Worm (Caenorhabditis elegans) whole organism, young adult: Measurements from ENCODE around the gene apn-1.

Source experiments
- B0019.2 ChIP-seq: fragments of 200-800 bp; sonication (Bioruptor generic); conservative IDR thresholded peaks from 2 replicates; pipeline ENCODE4 v1.3.6; 2022; ENCODE audit warnings: missing genetic modification reagents, missing genetic modification characterization, missing compliant biosample characterization
- C17E4.6 ChIP-seq: fragments of 200-800 bp; sonication (Bioruptor generic); IDR thresholded peaks from 2 replicates; pipeline ENCODE4 v1.3.6; 2022; ENCODE audit warnings: missing genetic modification reagents, missing genetic modification characterization, missing compliant biosample characterization
- F22D6.2 ChIP-seq: sonication (generic microtip); optimal IDR thresholded peaks from 2 replicates; lab custom pipeline; 2016; ENCODE audit warnings: mild to moderate bottlenecking, missing genetic modification characterization, missing compliant biosample characterization
- F37B4.10 ChIP-seq: fragments of 200-800 bp; sonication (Bioruptor generic); IDR thresholded peaks from 2 replicates; pipeline ENCODE4 v1.3.6; 2022; ENCODE audit warnings: missing genetic modification characterization, missing compliant biosample characterization
- F39B2.1 ChIP-seq: fragments of 200-800 bp; sonication (Bioruptor generic); IDR thresholded peaks from 2 replicates; pipeline ENCODE4 v1.3.6; 2022; ENCODE audit warnings: missing genetic modification reagents, missing genetic modification characterization, missing compliant biosample characterization
- F49E8.2 ChIP-seq: sonication (generic microtip); optimal IDR thresholded peaks from 3 replicates; lab custom pipeline; 2017; ENCODE audit warnings: missing genetic modification characterization, mild to moderate bottlenecking, missing compliant biosample characterization, antibody characterized with exemption, moderate library complexity; ENCODE audit not compliant: insufficient read depth
- F57A8.1 ChIP-seq: fragments of 200-800 bp; sonication (Bioruptor generic); optimal IDR thresholded peaks from 2 replicates; lab custom pipeline; 2018; ENCODE audit warnings: mild to moderate bottlenecking, missing genetic modification characterization, moderate library complexity, missing compliant biosample characterization
- K11D2.4 ChIP-seq: fragments of 200-800 bp; sonication (Bioruptor generic); IDR thresholded peaks from 2 replicates; pipeline ENCODE4 v1.3.6; 2022; ENCODE audit warnings: missing genetic modification reagents, missing genetic modification characterization, missing compliant biosample characterization
- K12H6.12 ChIP-seq: fragments of 200-800 bp; sonication (Bioruptor generic); optimal IDR thresholded peaks from 2 replicates; lab custom pipeline; 2018; ENCODE audit warnings: mild to moderate bottlenecking, missing genetic modification characterization, missing compliant biosample characterization
- T26A5.8 ChIP-seq: sonication (generic microtip); optimal IDR thresholded peaks from 2 replicates; lab custom pipeline; 2016; ENCODE audit warnings: missing genetic modification characterization, missing compliant biosample characterization
- Y56A3A.18 ChIP-seq: fragments of 200-800 bp; sonication (Bioruptor generic); IDR thresholded peaks from 2 replicates; pipeline ENCODE4 v1.3.6; 2022; ENCODE audit warnings: missing genetic modification reagents, missing genetic modification characterization, missing compliant biosample characterization
- Y67H2A.10 ChIP-seq: fragments of 200-800 bp; sonication (Bioruptor generic); conservative IDR thresholded peaks from 2 replicates; pipeline ENCODE4 v1.3.6; 2022; ENCODE audit warnings: missing genetic modification reagents, missing genetic modification characterization, missing compliant biosample characterization
- Y95B8A.8 ChIP-seq: fragments of 200-800 bp; sonication (Bioruptor generic); IDR thresholded peaks from 2 replicates; pipeline ENCODE4 v1.3.6; 2022; ENCODE audit warnings: missing genetic modification reagents, missing genetic modification characterization, missing compliant biosample characterization
- ZK185.1 ChIP-seq: sonication (generic microtip); optimal IDR thresholded peaks from 2 replicates; lab custom pipeline; 2016; ENCODE audit warnings: mild to moderate bottlenecking, missing genetic modification characterization, missing compliant biosample characterization; ENCODE audit not compliant: poor library complexity, severe bottlenecking
- akir-1 ChIP-seq: fragments of 200-800 bp; sonication (Bioruptor generic); optimal IDR thresholded peaks from 2 replicates; lab custom pipeline; 2018; ENCODE audit warnings: mild to moderate bottlenecking, missing genetic modification characterization, moderate library complexity, missing compliant biosample characterization
- ama-1 ChIP-seq, 3 experiments: fragments of 150-350 bp in 1 of 3; sonication (generic microtip) in 2 of 3; optimal IDR thresholded peaks; 2 replicates each; lab custom pipeline; 2014 to 2018; ENCODE audit warnings: missing biosample characterization in 2 of 3, missing genetic modification characterization in 2 of 3, missing genetic modification reagents in 2 of 3
- athp-1 ChIP-seq: sonication (generic microtip); optimal IDR thresholded peaks from 2 replicates; lab custom pipeline; 2017; ENCODE audit warnings: mild to moderate bottlenecking, missing genetic modification characterization, missing compliant biosample characterization
- cebp-2 ChIP-seq: fragments of 200-800 bp; sonication (Bioruptor generic); IDR thresholded peaks from 2 replicates; pipeline ENCODE4 v1.3.6; 2022; ENCODE audit warnings: missing genetic modification characterization, missing compliant biosample characterization
- ceh-58 ChIP-seq: fragments of 200-800 bp; sonication (Bioruptor generic); IDR thresholded peaks from 2 replicates; pipeline ENCODE4 v1.3.6; 2022; ENCODE audit warnings: missing genetic modification characterization, missing compliant biosample characterization
- chd-7 ChIP-seq: sonication (generic microtip); optimal IDR thresholded peaks from 2 replicates; lab custom pipeline; 2016; ENCODE audit warnings: mild to moderate bottlenecking, missing genetic modification characterization, moderate library complexity, missing compliant biosample characterization
- dpl-1 ChIP-seq: fragments of 150-350 bp; optimal IDR thresholded peaks from 2 replicates; lab custom pipeline; 2014; ENCODE audit warnings: missing biosample characterization, missing genetic modification reagents, missing genetic modification characterization
- efl-1 ChIP-seq: fragments of 150-350 bp; optimal IDR thresholded peaks from 2 replicates; lab custom pipeline; 2014; ENCODE audit warnings: missing biosample characterization, missing genetic modification reagents, missing genetic modification characterization
- egl-18 ChIP-seq: fragments of 200-800 bp; sonication (Bioruptor generic); IDR thresholded peaks from 2 replicates; pipeline ENCODE4 v1.3.6; 2022; ENCODE audit warnings: missing genetic modification reagents, missing genetic modification characterization, missing compliant biosample characterization
- egl-44 ChIP-seq: fragments of 200-800 bp; sonication (Bioruptor generic); IDR thresholded peaks from 2 replicates; pipeline ENCODE4 v1.3.6; 2022; ENCODE audit warnings: missing genetic modification reagents, missing genetic modification characterization, missing compliant biosample characterization
- ets-4 ChIP-seq: fragments of 200-800 bp; sonication (Bioruptor generic); optimal IDR thresholded peaks from 2 replicates; lab custom pipeline; 2018; ENCODE audit warnings: mild to moderate bottlenecking, missing genetic modification characterization, missing compliant biosample characterization
- gei-17 ChIP-seq: fragments of 200-800 bp; sonication (Bioruptor generic); optimal IDR thresholded peaks from 2 replicates; lab custom pipeline; 2018; ENCODE audit warnings: mild to moderate bottlenecking, missing genetic modification characterization, missing compliant biosample characterization
- hmg-1.2 ChIP-seq: fragments of 200-800 bp; sonication (Bioruptor generic); IDR thresholded peaks from 2 replicates; pipeline ENCODE4 v1.3.6; 2022; ENCODE audit warnings: missing genetic modification reagents, missing genetic modification characterization, missing compliant biosample characterization
- hsf-1 ChIP-seq: fragments of 200-800 bp; sonication (Bioruptor generic); IDR thresholded peaks from 2 replicates; pipeline ENCODE4 v1.3.6; 2022; ENCODE audit warnings: missing genetic modification reagents, missing genetic modification characterization, missing compliant biosample characterization
- lin-40 ChIP-seq: sonication (generic microtip); optimal IDR thresholded peaks from 2 replicates; lab custom pipeline; 2016; ENCODE audit warnings: missing genetic modification characterization, mild to moderate bottlenecking, missing compliant biosample characterization, missing genotype, missing genetic modification reagents
- lin-54 ChIP-seq: fragments of 200-800 bp; sonication (Bioruptor generic); optimal IDR thresholded peaks from 2 replicates; lab custom pipeline; 2018; ENCODE audit warnings: mild to moderate bottlenecking, missing genetic modification characterization, missing compliant biosample characterization
- lsl-1 ChIP-seq: fragments of 200-800 bp; sonication (Bioruptor generic); optimal IDR thresholded peaks from 2 replicates; lab custom pipeline; 2018; ENCODE audit warnings: mild to moderate bottlenecking, missing genetic modification characterization, moderate library complexity, missing compliant biosample characterization
- lsy-27 ChIP-seq: sonication (generic microtip); optimal IDR thresholded peaks from 2 replicates; lab custom pipeline; 2017; ENCODE audit warnings: missing genetic modification characterization, mild to moderate bottlenecking, missing compliant biosample characterization, antibody characterized with exemption, missing genotype, borderline replicate concordance; ENCODE audit not compliant: insufficient read depth
- madf-6 ChIP-seq: fragments of 200-800 bp; sonication (Bioruptor generic); IDR thresholded peaks from 2 replicates; pipeline ENCODE4 v1.3.6; 2022; ENCODE audit warnings: missing genetic modification reagents, missing genetic modification characterization, missing compliant biosample characterization
- mes-4 ChIP-seq: sonication (generic microtip); optimal IDR thresholded peaks from 2 replicates; lab custom pipeline; 2016; ENCODE audit warnings: missing genotype, missing genetic modification characterization, missing compliant biosample characterization
- nfya-2 ChIP-seq: fragments of 200-800 bp; sonication (Bioruptor generic); IDR thresholded peaks from 2 replicates; pipeline ENCODE4 v1.3.6; 2022; ENCODE audit warnings: missing genetic modification reagents, missing genetic modification characterization, missing compliant biosample characterization
- nfyb-1 ChIP-seq: fragments of 200-800 bp; sonication (Bioruptor generic); IDR thresholded peaks from 2 replicates; pipeline ENCODE4 v1.3.6; 2022; ENCODE audit warnings: missing genetic modification reagents, missing genetic modification characterization, missing compliant biosample characterization
- nhr-179 ChIP-seq: sonication (generic microtip); optimal IDR thresholded peaks from 2 replicates; lab custom pipeline; 2016; ENCODE audit warnings: mild to moderate bottlenecking, missing genetic modification characterization, missing compliant biosample characterization
- nhr-80 ChIP-seq: sonication (generic microtip); optimal IDR thresholded peaks from 2 replicates; lab custom pipeline; 2016; ENCODE audit warnings: missing genetic modification characterization, missing compliant biosample characterization
- rcor-1 ChIP-seq: fragments of 200-800 bp; sonication (Bioruptor generic); IDR thresholded peaks from 2 replicates; pipeline ENCODE4 v1.3.6; 2022; ENCODE audit warnings: missing genetic modification reagents, missing genetic modification characterization, missing compliant biosample characterization
- sdz-38 ChIP-seq: sonication (generic microtip); optimal IDR thresholded peaks from 2 replicates; lab custom pipeline; 2016; ENCODE audit warnings: missing genotype, missing genetic modification characterization, missing compliant biosample characterization
- snpc-3.4 ChIP-seq: sonication (generic microtip); optimal IDR thresholded peaks from 2 replicates; lab custom pipeline; 2017; ENCODE audit warnings: missing genetic modification characterization, mild to moderate bottlenecking, missing compliant biosample characterization, antibody characterized with exemption, moderate library complexity, missing genotype, missing genetic modification reagents
- tlf-1 ChIP-seq: fragments of 200-800 bp; sonication (Bioruptor generic); optimal IDR thresholded peaks from 2 replicates; lab custom pipeline; 2018; ENCODE audit warnings: mild to moderate bottlenecking, missing genetic modification characterization, missing compliant biosample characterization
- unc-130 ChIP-seq: sonication (generic microtip); optimal IDR thresholded peaks from 2 replicates; lab custom pipeline; 2016; ENCODE audit warnings: missing genetic modification reagents, missing genetic modification characterization, missing compliant biosample characterization
- zim-3 ChIP-seq: sonication (generic microtip); optimal IDR thresholded peaks from 2 replicates; lab custom pipeline; 2017; ENCODE audit warnings: mild to moderate bottlenecking, missing genetic modification characterization, moderate library complexity, missing compliant biosample characterization
- ztf-25 ChIP-seq: fragments of 200-800 bp; sonication (Bioruptor generic); IDR thresholded peaks from 2 replicates; pipeline ENCODE4 v1.3.6; 2022; ENCODE audit warnings: missing genetic modification reagents, missing genetic modification characterization, missing compliant biosample characterization

Gene apn-1

DNA sequence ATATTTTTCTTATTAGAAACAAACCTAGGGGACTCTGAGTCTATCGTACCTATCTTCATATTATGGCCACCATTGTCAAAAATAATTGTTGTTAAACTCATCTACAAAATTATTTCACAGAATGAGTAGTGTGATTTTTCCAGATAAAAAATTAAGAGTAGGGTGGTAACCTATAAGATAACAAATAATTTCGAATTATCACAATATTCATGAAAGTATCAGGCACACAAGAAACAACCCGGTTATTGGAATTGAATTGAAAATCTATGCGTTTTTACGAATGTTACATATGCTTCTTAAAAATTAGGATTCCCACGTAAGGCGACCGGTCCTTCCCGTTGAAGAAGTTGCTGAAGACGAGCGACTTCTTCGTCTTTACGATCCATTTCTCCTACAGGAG, 10.1 kb upstream of the apn-1 start, which contains the start of gene arp-6:
Gene arp-6, minus strand, starts transcription at position 101 of the 400 bp plus-strand sequence.
- TF ChIP-seq mes-4 (tag; lab: Kevin White, UChicago) (no peak), hsf-1 (GFP tag; lab: Robert Waterston, UW) (no peak), ama-1 (optimal IDR thresholded peaks at IDR 0.05; lab: Kevin White, UChicago) (no peak), ama-1 (GFP tag; optimal IDR thresholded peaks at IDR 0.05; lab: Kevin White, UChicago) (no peak), B0019.2 (GFP tag; lab: Robert Waterston, UW) (no peak), Y67H2A.10 (GFP tag; lab: Robert Waterston, UW) (no peak), F49E8.2 (tag; lab: Kevin White, UChicago) (no peak)

DNA sequence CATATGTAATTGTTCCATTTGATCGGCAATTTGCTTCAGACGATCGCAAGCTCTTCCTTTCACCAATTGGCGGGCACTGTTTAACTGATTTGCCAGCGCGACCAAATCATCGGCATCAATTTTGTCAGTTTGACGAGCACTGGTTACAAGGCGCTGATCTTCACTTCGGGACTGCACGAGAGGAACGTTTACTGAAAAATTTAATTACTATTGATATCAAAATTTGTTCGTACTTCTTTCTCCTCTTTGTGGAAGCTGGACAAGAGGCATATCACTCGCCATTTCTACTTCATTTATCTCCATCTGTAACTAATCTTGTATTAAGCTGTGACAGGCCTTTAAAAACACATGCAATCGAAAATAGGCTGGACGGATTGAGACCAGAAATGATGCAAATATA, 9.5 kb upstream of the apn-1 start, which contains the start of gene C08B11.9:
Gene C08B11.9, minus strand, starts transcription at position 307 of the 400 bp plus-strand sequence.
- no peak for TF ChIP-seq Y95B8A.8
- TF ChIP-seq lsy-27 = no peak
- TF ChIP-seq snpc-3.4 = no peak
- no peak for TF ChIP-seq F39B2.1 (GFP tag; lab: Robert Waterston, UW)
- TF ChIP-seq egl-44 (GFP tag; lab: Robert Waterston, UW) = no peak
- TF ChIP-seq tlf-1 (GFP tag; lab: Kevin White, UChicago) = peak; percentile 20
- no peak for TF ChIP-seq ets-4
- no peak for TF ChIP-seq F37B4.10 (GFP tag; lab: Robert Waterston, UW)
- no peak for TF ChIP-seq akir-1
- no peak for TF ChIP-seq ceh-58 (GFP tag; lab: Robert Waterston, UW)
- TF ChIP-seq F22D6.2 (tag; lab: Kevin White, UChicago) = no peak
- no peak for TF ChIP-seq dpl-1 (GFP tag; lab: Kevin White, UChicago)
- no peak for TF ChIP-seq nfyb-1
- no peak for TF ChIP-seq C17E4.6 (GFP tag; lab: Robert Waterston, UW)
- no peak for TF ChIP-seq K12H6.12 (tag; lab: Kevin White, UChicago)
- peak; percentile 53 for TF ChIP-seq madf-6 (GFP tag; lab: Robert Waterston, UW)
- TF ChIP-seq ZK185.1 (tag; lab: Kevin White, UChicago) = no peak
- TF ChIP-seq F49E8.2 (tag; lab: Kevin White, UChicago) = peak; percentile 38
- TF ChIP-seq nhr-179 (tag; lab: Kevin White, UChicago) = no peak
- peak; percentile 27 for TF ChIP-seq chd-7 (tag; lab: Kevin White, UChicago)
- no peak for TF ChIP-seq sdz-38 (tag; lab: Kevin White, UChicago)
- TF ChIP-seq cebp-2 (GFP tag; lab: Robert Waterston, UW) = no peak
- no peak for TF ChIP-seq K11D2.4
- no peak for TF ChIP-seq nfya-2 (GFP tag; lab: Robert Waterston, UW)
- no peak for TF ChIP-seq egl-18 (GFP tag; lab: Robert Waterston, UW)

DNA sequence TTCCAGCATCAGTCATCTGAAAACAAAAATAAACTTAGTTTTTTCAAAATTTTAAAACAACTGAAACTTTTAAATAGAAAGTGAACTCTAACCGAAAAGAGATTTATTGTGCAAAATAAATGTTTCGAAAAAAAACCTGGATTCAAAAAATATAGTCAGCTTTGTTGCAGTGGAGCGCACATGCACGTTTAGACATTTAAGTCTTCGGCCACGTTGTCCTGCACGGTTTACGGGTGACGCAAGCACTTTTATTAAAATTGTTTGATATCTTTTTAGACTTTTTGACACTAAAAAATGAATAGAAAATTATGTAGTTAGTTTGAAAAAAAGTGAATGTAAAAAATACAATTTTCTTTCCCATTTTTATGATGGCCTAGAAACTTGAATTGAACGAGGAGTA, 7.9 kb upstream of the apn-1 start, which contains the start of the genes ubh-4 and algn-6:
Gene ubh-4, minus strand, starts transcription at position 182 of the 400 bp plus-strand sequence.
Gene algn-6, plus strand, starts transcription at position 387 of the 400 bp plus-strand sequence.
- TF ChIP-seq Y56A3A.18 (no peak), efl-1 (peak; percentile 48), zim-3 (tag; lab: Kevin White, UChicago) (no peak), ceh-58 (GFP tag; lab: Robert Waterston, UW) (no peak), F37B4.10 (GFP tag; lab: Robert Waterston, UW) (no peak), lin-40 (tag; lab: Kevin White, UChicago) (peak; percentile 16), lsl-1 (GFP tag; lab: Kevin White, UChicago) (peak; percentile 87), snpc-3.4 (peak; percentile 16), mes-4 (tag; lab: Kevin White, UChicago) (no peak), gei-17 (GFP tag; lab: Kevin White, UChicago) (no peak), nhr-80 (peak; percentile 51), rcor-1 (GFP tag; lab: Robert Waterston, UW) (0 out of 2 replicates have a peak, but pooled peaks have one; percentile 24), lin-54 (peak; percentile 72), T26A5.8 (tag; lab: Kevin White, UChicago) (no peak), athp-1 (tag; lab: Kevin White, UChicago) (peak; percentile 54), egl-44 (GFP tag; lab: Robert Waterston, UW) (0 out of 2 replicates have a peak, but pooled peaks have one; percentile 13), F57A8.1 (GFP tag; lab: Kevin White, UChicago) (no peak), unc-130 (peak; percentile 89), ztf-25 (GFP tag; lab: Robert Waterston, UW) (0 out of 2 replicates have a peak, but pooled peaks have one; percentile 29), hmg-1.2 (GFP tag; lab: Robert Waterston, UW) (peak; percentile 67; the same call in 1 of the 2 replicates), ZK185.1 (tag; lab: Kevin White, UChicago) (peak; percentile 69), madf-6 (GFP tag; lab: Robert Waterston, UW) (peak; percentile 61)
